Worm (Caenorhabditis elegans): Measurements from ENCODE around the gene attf-4.

ce11 chrIII:6056770-6057169, 23.6 kb upstream of the attf-4 start, which contains the start of gene clc-10:
- no peak for TF ChIP-seq nfya-1 (tag; optimal IDR thresholded peaks at IDR 0.05)
- no peak for TF ChIP-seq tbx-2 (tag; optimal IDR thresholded peaks at IDR 0.05)
- no peak for TF ChIP-seq ceh-14 (tag; optimal IDR thresholded peaks at IDR 0.05)
- TF ChIP-seq fkh-6 (tag; optimal IDR thresholded peaks at IDR 0.05) = no peak
- TF ChIP-seq F13H6.1 (tag; optimal IDR thresholded peaks at IDR 0.05) = no peak
- TF ChIP-seq elt-2 (tag; optimal IDR thresholded peaks at IDR 0.05) = no peak
- no peak for TF ChIP-seq dmd-4 (tag; optimal IDR thresholded peaks at IDR 0.05; ENCODE audit: borderline replicate concordance)
- TF ChIP-seq unc-86 (tag; optimal IDR thresholded peaks at IDR 0.05) = no peak
- TF ChIP-seq ama-1 (optimal IDR thresholded peaks at IDR 0.05) = no peak
- no peak for TF ChIP-seq eyg-1 (tag; optimal IDR thresholded peaks at IDR 0.05)
- no peak for TF ChIP-seq unc-55 (GFP tag; optimal IDR thresholded peaks at IDR 0.05)
- TF ChIP-seq sdc-2 (tag; optimal IDR thresholded peaks at IDR 0.05) = no peak
